Worm (Caenorhabditis elegans) whole organism, L1 larva: ENCODE data around the gene adt-1.
A peak's percentile ranks its signal among the peaks of the same experiment; 100 is the strongest.

Experiments
- C16A3.4 ChIP-seq: fragments of 150-350 bp; optimal IDR thresholded peaks from 2 replicates; lab custom pipeline; 2014; ENCODE audit warnings: missing biosample characterization, missing genetic modification characterization
- C34B4.2 ChIP-seq: sonication (generic microtip); optimal IDR thresholded peaks from 2 replicates; lab custom pipeline; 2017; ENCODE audit warnings: mild to moderate bottlenecking, missing genetic modification characterization, missing compliant biosample characterization
- F16B12.6 ChIP-seq: fragments of 150-350 bp; optimal IDR thresholded peaks from 2 replicates; lab custom pipeline; 2014; ENCODE audit warnings: missing biosample characterization, missing genetic modification characterization
- aha-1 ChIP-seq: fragments of 150-350 bp; optimal IDR thresholded peaks from 2 replicates; lab custom pipeline; 2014; ENCODE audit warnings: missing biosample characterization, missing genetic modification characterization
- alr-1 ChIP-seq: fragments of 200-800 bp; sonication (Bioruptor generic); optimal IDR thresholded peaks from 2 replicates; lab custom pipeline; 2018; ENCODE audit warnings: borderline replicate concordance, mild to moderate bottlenecking, missing genetic modification characterization, missing compliant biosample characterization
- aly-2 ChIP-seq: fragments of 150-350 bp; optimal IDR thresholded peaks from 2 replicates; lab custom pipeline; 2014; ENCODE audit warnings: missing biosample characterization, missing genetic modification characterization
- ceh-63 ChIP-seq: fragments of 200-800 bp; sonication (Bioruptor generic); optimal IDR thresholded peaks from 2 replicates; lab custom pipeline; 2018; ENCODE audit warnings: mild to moderate bottlenecking, missing genetic modification characterization, missing compliant biosample characterization
- ceh-82 ChIP-seq, 3 experiments: fragments of 150-350 bp in 1 of 3; sonication (generic microtip) in 2 of 3; optimal IDR thresholded peaks; 2 replicates each; lab custom pipeline; 2014 to 2017; ENCODE audit warnings: missing biosample characterization in 3 of 3, missing genetic modification characterization in 3 of 3
- ceh-88 ChIP-seq: fragments of 200-800 bp; sonication (Bioruptor generic); IDR thresholded peaks from 2 replicates; pipeline ENCODE4 v1.3.6; 2022; ENCODE audit warnings: missing genetic modification characterization, missing compliant biosample characterization
- ces-1 ChIP-seq: fragments of 150-350 bp; optimal IDR thresholded peaks from 2 replicates; lab custom pipeline; 2014; ENCODE audit warnings: missing biosample characterization, missing genetic modification reagents, missing genetic modification characterization
- dpl-1 ChIP-seq, 3 experiments: fragments of 150-350 bp in 2 of 3; sonication (generic microtip) in 1 of 3; optimal IDR thresholded peaks; 2 replicates each; lab custom pipeline; 2014 to 2017; ENCODE audit warnings: missing biosample characterization in 3 of 3, missing genetic modification characterization in 3 of 3, missing genetic modification reagents in 3 of 3
- dsc-1 ChIP-seq: sonication (generic microtip); optimal IDR thresholded peaks from 2 replicates; lab custom pipeline; 2016; ENCODE audit warnings: mild to moderate bottlenecking, missing genetic modification characterization, missing compliant biosample characterization
- efl-3 ChIP-seq: fragments of 200-800 bp; sonication (Bioruptor generic); optimal IDR thresholded peaks from 2 replicates; lab custom pipeline; 2018; ENCODE audit warnings: mild to moderate bottlenecking, missing genetic modification characterization, missing compliant biosample characterization
- egl-13 ChIP-seq: sonication (generic microtip); optimal IDR thresholded peaks from 2 replicates; lab custom pipeline; 2016; ENCODE audit warnings: missing genotype, missing genetic modification reagents, missing genetic modification characterization, missing compliant biosample characterization
- elt-2 ChIP-seq: sonication (generic microtip); optimal IDR thresholded peaks from 2 replicates; lab custom pipeline; 2016; ENCODE audit warnings: missing genetic modification characterization, mild to moderate bottlenecking, inconsistent platforms, missing compliant biosample characterization, missing genetic modification reagents
- ets-5 ChIP-seq: fragments of 200-800 bp; sonication (Bioruptor generic); IDR thresholded peaks from 2 replicates; pipeline ENCODE4 v1.3.6; 2022; ENCODE audit warnings: missing genetic modification characterization, missing compliant biosample characterization
- fkh-10 ChIP-seq: sonication (generic microtip); optimal IDR thresholded peaks from 2 replicates; lab custom pipeline; 2017; ENCODE audit warnings: missing biosample characterization, missing genetic modification reagents, missing genetic modification characterization
- fkh-4 ChIP-seq: sonication (generic microtip); optimal IDR thresholded peaks from 2 replicates; lab custom pipeline; 2016; ENCODE audit warnings: missing compliant biosample characterization, missing genetic modification characterization, borderline replicate concordance
- fkh-8 ChIP-seq: sonication (generic microtip); optimal IDR thresholded peaks from 2 replicates; lab custom pipeline; 2016; ENCODE audit warnings: mild to moderate bottlenecking, missing genetic modification characterization, missing compliant biosample characterization
- hlh-4 ChIP-seq: sonication (generic microtip); optimal IDR thresholded peaks from 2 replicates; lab custom pipeline; 2016; ENCODE audit warnings: mild to moderate bottlenecking, missing genetic modification characterization, missing compliant biosample characterization
- isw-1 ChIP-seq: fragments of 200-800 bp; sonication (Bioruptor generic); IDR thresholded peaks from 2 replicates; pipeline ENCODE4 v1.3.6; 2022; ENCODE audit warnings: missing genetic modification characterization, missing compliant biosample characterization
- lin-13 ChIP-seq: fragments of 150-350 bp; optimal IDR thresholded peaks from 2 replicates; lab custom pipeline; 2014; ENCODE audit warnings: missing biosample characterization, missing genetic modification reagents, missing genetic modification characterization
- lin-14 ChIP-seq: fragments of 200-800 bp; sonication (Bioruptor generic); optimal IDR thresholded peaks from 2 replicates; lab custom pipeline; 2018; ENCODE audit warnings: mild to moderate bottlenecking, missing genetic modification characterization, moderate library complexity, missing compliant biosample characterization
- lir-3 ChIP-seq: sonication (generic microtip); optimal IDR thresholded peaks from 2 replicates; lab custom pipeline; 2016; ENCODE audit warnings: mild to moderate bottlenecking, missing genetic modification characterization, moderate library complexity, missing compliant biosample characterization; ENCODE audit not compliant: poor library complexity
- lsy-2 ChIP-seq, 2 experiments: fragments of 150-350 bp; optimal IDR thresholded peaks; 2 replicates each; lab custom pipeline; 2014; ENCODE audit warnings: missing biosample characterization in 2 of 2, missing genetic modification characterization in 2 of 2
- mef-2 ChIP-seq: fragments of 150-350 bp; optimal IDR thresholded peaks from 2 replicates; lab custom pipeline; 2014; ENCODE audit warnings: missing biosample characterization, missing genetic modification characterization
- mep-1 ChIP-seq: fragments of 150-350 bp; optimal IDR thresholded peaks from 2 replicates; lab custom pipeline; 2014; ENCODE audit warnings: missing biosample characterization, missing genetic modification characterization
- nhr-11 ChIP-seq: fragments of 150-350 bp; optimal IDR thresholded peaks from 2 replicates; lab custom pipeline; 2014; ENCODE audit warnings: missing biosample characterization, missing genetic modification characterization
- nhr-20 ChIP-seq: sonication (generic microtip); optimal IDR thresholded peaks from 2 replicates; lab custom pipeline; 2016; ENCODE audit warnings: mild to moderate bottlenecking, missing genetic modification characterization, missing compliant biosample characterization
- nhr-47 ChIP-seq: sonication (generic microtip); optimal IDR thresholded peaks from 2 replicates; lab custom pipeline; 2016; ENCODE audit warnings: mild to moderate bottlenecking, missing genetic modification characterization, moderate library complexity, missing compliant biosample characterization
- nhr-71 ChIP-seq: sonication (generic microtip); optimal IDR thresholded peaks from 2 replicates; lab custom pipeline; 2016; ENCODE audit warnings: mild to moderate bottlenecking, missing genetic modification characterization, moderate library complexity, missing compliant biosample characterization
- nhr-76 ChIP-seq: sonication (generic microtip); optimal IDR thresholded peaks from 2 replicates; lab custom pipeline; 2017; ENCODE audit warnings: missing biosample characterization, missing genetic modification characterization
- nhr-77 ChIP-seq: fragments of 150-350 bp; optimal IDR thresholded peaks from 2 replicates; lab custom pipeline; 2014; ENCODE audit warnings: missing biosample characterization, missing genetic modification characterization
- nhr-84 ChIP-seq: sonication (generic microtip); optimal IDR thresholded peaks from 2 replicates; lab custom pipeline; 2017; ENCODE audit warnings: missing biosample characterization, missing genetic modification characterization
- nhr-85 ChIP-seq: sonication (generic microtip); peaks from one replicate; lab custom pipeline; 2016; ENCODE audit warnings: missing genetic modification characterization, inconsistent platforms, missing compliant biosample characterization
- nhr-90 ChIP-seq: sonication (generic microtip); optimal IDR thresholded peaks from 2 replicates; lab custom pipeline; 2016; ENCODE audit warnings: mild to moderate bottlenecking, missing genetic modification characterization, missing compliant biosample characterization; ENCODE audit not compliant: poor library complexity
- pag-3 ChIP-seq: sonication (generic microtip); optimal IDR thresholded peaks from 2 replicates; lab custom pipeline; 2017; ENCODE audit warnings: missing genetic modification characterization, mild to moderate bottlenecking, missing compliant biosample characterization, antibody characterized with exemption, borderline replicate concordance; ENCODE audit not compliant: insufficient read depth
- pax-3 ChIP-seq: fragments of 200-800 bp; sonication (Bioruptor generic); optimal IDR thresholded peaks from 2 replicates; lab custom pipeline; 2018; ENCODE audit warnings: mild to moderate bottlenecking, missing genetic modification characterization, moderate library complexity, missing compliant biosample characterization
- skn-1 ChIP-seq: fragments of 150-350 bp; optimal IDR thresholded peaks from 2 replicates; lab custom pipeline; 2014; ENCODE audit warnings: missing biosample characterization, missing genetic modification characterization
- snu-23 ChIP-seq: sonication (generic microtip); optimal IDR thresholded peaks from 2 replicates; lab custom pipeline; 2016; ENCODE audit warnings: missing genetic modification characterization, missing compliant biosample characterization
- sox-4 ChIP-seq: sonication (generic microtip); optimal IDR thresholded peaks from 2 replicates; lab custom pipeline; 2016; ENCODE audit warnings: missing genetic modification characterization, missing compliant biosample characterization
- swsn-7 ChIP-seq: sonication (generic microtip); optimal IDR thresholded peaks from 2 replicates; lab custom pipeline; 2016; ENCODE audit warnings: missing genetic modification characterization, missing compliant biosample characterization
- tbx-2 ChIP-seq: sonication (generic microtip); optimal IDR thresholded peaks from 2 replicates; lab custom pipeline; 2016; ENCODE audit warnings: missing genetic modification characterization, missing compliant biosample characterization
- tlp-1 ChIP-seq: fragments of 150-350 bp; optimal IDR thresholded peaks from 2 replicates; lab custom pipeline; 2014; ENCODE audit warnings: missing biosample characterization, missing genetic modification characterization
- unc-62 ChIP-seq: fragments of 150-350 bp; optimal IDR thresholded peaks from 2 replicates; lab custom pipeline; 2014; ENCODE audit warnings: missing biosample characterization, missing genetic modification reagents, missing genetic modification characterization
- unc-86 ChIP-seq: sonication (generic microtip); optimal IDR thresholded peaks from 2 replicates; lab custom pipeline; 2016; ENCODE audit warnings: missing genetic modification characterization, missing compliant biosample characterization
- xbp-1 ChIP-seq: sonication (generic microtip); optimal IDR thresholded peaks from 2 replicates; lab custom pipeline; 2016; ENCODE audit warnings: missing genetic modification characterization, missing compliant biosample characterization
- zag-1 ChIP-seq: fragments of 150-350 bp; optimal IDR thresholded peaks from 2 replicates; lab custom pipeline; 2014; ENCODE audit warnings: missing biosample characterization, missing genetic modification characterization

adt-1 gene

DNA sequence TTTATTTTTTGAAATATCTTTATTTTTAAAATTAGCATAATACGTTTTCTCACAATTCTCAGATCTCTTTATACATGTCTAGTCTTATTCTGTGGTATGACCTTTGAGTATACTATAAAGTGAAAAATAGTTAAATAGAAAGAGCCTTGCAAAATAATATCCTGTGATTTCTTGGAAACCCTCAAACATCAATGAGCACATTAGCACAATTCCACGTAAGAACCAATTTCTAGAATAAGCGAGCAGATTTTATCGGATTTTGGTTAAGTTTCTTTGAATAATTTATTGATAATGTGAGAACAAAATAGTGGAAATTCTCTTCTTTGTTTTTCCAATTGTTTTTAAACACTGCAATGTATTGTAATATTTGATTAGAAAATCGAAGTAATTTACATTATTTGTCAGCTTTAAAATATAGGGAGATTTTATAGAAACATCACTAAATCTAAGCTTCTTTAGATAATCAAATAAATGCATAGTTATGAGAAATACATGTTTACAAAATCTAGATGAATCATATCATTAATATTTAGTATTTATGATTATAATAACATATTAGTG is 9.6 kb upstream of the adt-1 start:
- no peak for TF ChIP-seq ceh-88 (GFP tag; lab: Robert Waterston, UW)
- peak; percentile 46 for TF ChIP-seq sox-4 (tag; lab: Kevin White, UChicago)
- no peak for TF ChIP-seq F16B12.6 (tag; lab: Kevin White, UChicago)
- no peak for TF ChIP-seq mef-2 (tag; lab: Kevin White, UChicago)
- peak; percentile 80 for TF ChIP-seq fkh-8 (tag; lab: Kevin White, UChicago)
- TF ChIP-seq zag-1 = no peak
- TF ChIP-seq C34B4.2 (tag; lab: Kevin White, UChicago) = no peak
- no peak for TF ChIP-seq skn-1
- no peak for TF ChIP-seq alr-1 (tag; lab: Kevin White, UChicago)
- TF ChIP-seq xbp-1 (tag; lab: Kevin White, UChicago) = peak; percentile 15
- TF ChIP-seq nhr-71 (tag; lab: Kevin White, UChicago) = peak; percentile 80
- TF ChIP-seq nhr-47 (tag; lab: Kevin White, UChicago) = peak; percentile 83
- TF ChIP-seq nhr-90 (tag; lab: Kevin White, UChicago) = no peak
- no peak for TF ChIP-seq ces-1 (GFP tag; lab: Kevin White, UChicago)
- peak; percentile 63 for TF ChIP-seq egl-13 (tag; lab: Kevin White, UChicago)
- TF ChIP-seq ets-5 = no peak
- no peak for TF ChIP-seq aha-1
- TF ChIP-seq fkh-4 (tag; lab: Kevin White, UChicago) = peak; percentile 27
- no peak for TF ChIP-seq nhr-76 (tag; lab: Kevin White, UChicago)
- TF ChIP-seq dsc-1 (tag; lab: Kevin White, UChicago) = peak; percentile 97
- peak; percentile 46 for TF ChIP-seq lin-14 (GFP tag; lab: Kevin White, UChicago)
- peak; percentile 68 for TF ChIP-seq swsn-7 (tag; lab: Kevin White, UChicago)
- peak in 1 of 2 experiments; percentile 53 for TF ChIP-seq lsy-2 (tag; optimal IDR thresholded peaks at IDR 0.05; lab: Kevin White, UChicago)
- TF ChIP-seq hlh-4 (tag; lab: Kevin White, UChicago) = peak; percentile 76
- peak; percentile 13 for TF ChIP-seq mep-1 (tag; lab: Kevin White, UChicago)
- peak; percentile 43 for TF ChIP-seq nhr-11 (tag; lab: Kevin White, UChicago)
- no peak for TF ChIP-seq nhr-77
- TF ChIP-seq nhr-20 (tag; lab: Kevin White, UChicago) = peak; percentile 46
- no peak for TF ChIP-seq elt-2
- no peak for TF ChIP-seq nhr-84 (tag; lab: Kevin White, UChicago)
- peak; percentile 40 for TF ChIP-seq pax-3 (tag; lab: Kevin White, UChicago)

DNA sequence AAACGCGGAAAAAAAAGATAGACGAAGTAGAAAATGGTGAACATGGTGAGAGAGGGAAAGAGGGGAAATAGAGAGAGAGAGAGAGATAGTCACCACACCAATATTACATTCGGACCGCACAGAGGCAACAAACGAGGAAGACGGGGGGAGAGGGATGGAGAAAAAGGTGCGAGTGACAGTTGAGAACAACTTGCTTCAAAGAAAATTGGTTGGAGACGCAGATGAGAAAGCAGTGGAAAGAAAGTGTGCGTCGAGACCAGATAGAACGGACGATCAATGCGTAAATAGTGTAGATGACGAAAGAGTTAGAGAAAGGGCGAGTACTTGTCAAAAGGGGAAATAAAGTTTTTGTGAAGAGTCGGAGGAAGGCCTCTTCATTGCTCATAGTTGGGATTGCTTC is 8.2 kb upstream of the adt-1 start:
- TF ChIP-seq ceh-63 = no peak
- TF ChIP-seq C34B4.2 (tag; lab: Kevin White, UChicago) = no peak
- TF ChIP-seq lin-14 (GFP tag; lab: Kevin White, UChicago) = peak; percentile 97
- peak; percentile 88 for TF ChIP-seq tbx-2
- no peak for TF ChIP-seq unc-62 (GFP tag; lab: Kevin White, UChicago)
- TF ChIP-seq isw-1 (GFP tag; lab: Robert Waterston, UW) = peak; percentile 57
- no peak for TF ChIP-seq pax-3 (tag; lab: Kevin White, UChicago)
- peak; percentile 25 for TF ChIP-seq lir-3 (tag; lab: Kevin White, UChicago)
- peak; percentile 68 for TF ChIP-seq unc-86 (tag; lab: Kevin White, UChicago)
- no peak for TF ChIP-seq pag-3 (tag; lab: Kevin White, UChicago)
- TF ChIP-seq aly-2 (tag; lab: Kevin White, UChicago) = no peak
- peak; percentile 73 for TF ChIP-seq fkh-8 (tag; lab: Kevin White, UChicago)
- no peak for TF ChIP-seq ets-5
- peak; percentile 86 for TF ChIP-seq egl-13 (tag; lab: Kevin White, UChicago)
- TF ChIP-seq nhr-11 (tag; lab: Kevin White, UChicago) = peak; percentile 18
- no peak for TF ChIP-seq tlp-1
- TF ChIP-seq ceh-82 (tag; optimal IDR thresholded peaks at IDR 0.05; lab: Kevin White, UChicago) = peak; percentile 68 to 84 (median 71)
- peak; percentile 92 for TF ChIP-seq nhr-85 (tag; lab: Kevin White, UChicago)
- peak; percentile 31; the same call in 1 of the 2 replicates for TF ChIP-seq ceh-88 (GFP tag; lab: Robert Waterston, UW)
- peak; percentile 29 for TF ChIP-seq lin-13 (GFP tag; lab: Kevin White, UChicago)
- no peak for TF ChIP-seq alr-1 (tag; lab: Kevin White, UChicago)
- TF ChIP-seq efl-3 (GFP tag; lab: Kevin White, UChicago) = no peak
- peak; percentile 17 for TF ChIP-seq mef-2 (tag; lab: Kevin White, UChicago)
- peak; percentile 44 to 78 for TF ChIP-seq lsy-2 (tag; optimal IDR thresholded peaks at IDR 0.05; lab: Kevin White, UChicago)
- TF ChIP-seq dpl-1 (GFP tag; optimal IDR thresholded peaks at IDR 0.05; lab: Kevin White, UChicago) = peak in 2 of 3 experiments; percentile 12 to 20
- peak; percentile 94 for TF ChIP-seq snu-23 (GFP tag; lab: Kevin White, UChicago)
- peak; percentile 84 for TF ChIP-seq skn-1
- TF ChIP-seq F16B12.6 (tag; lab: Kevin White, UChicago) = no peak
- peak; percentile 84 for TF ChIP-seq fkh-10 (GFP tag; lab: Kevin White, UChicago)
- TF ChIP-seq C16A3.4 = peak; percentile 58
- no peak for TF ChIP-seq aha-1
- TF ChIP-seq mep-1 (tag; lab: Kevin White, UChicago) = peak; percentile 92
